Fruit fly (Drosophila melanogaster): ENCODE measurements around the gene maca.

DNA sequence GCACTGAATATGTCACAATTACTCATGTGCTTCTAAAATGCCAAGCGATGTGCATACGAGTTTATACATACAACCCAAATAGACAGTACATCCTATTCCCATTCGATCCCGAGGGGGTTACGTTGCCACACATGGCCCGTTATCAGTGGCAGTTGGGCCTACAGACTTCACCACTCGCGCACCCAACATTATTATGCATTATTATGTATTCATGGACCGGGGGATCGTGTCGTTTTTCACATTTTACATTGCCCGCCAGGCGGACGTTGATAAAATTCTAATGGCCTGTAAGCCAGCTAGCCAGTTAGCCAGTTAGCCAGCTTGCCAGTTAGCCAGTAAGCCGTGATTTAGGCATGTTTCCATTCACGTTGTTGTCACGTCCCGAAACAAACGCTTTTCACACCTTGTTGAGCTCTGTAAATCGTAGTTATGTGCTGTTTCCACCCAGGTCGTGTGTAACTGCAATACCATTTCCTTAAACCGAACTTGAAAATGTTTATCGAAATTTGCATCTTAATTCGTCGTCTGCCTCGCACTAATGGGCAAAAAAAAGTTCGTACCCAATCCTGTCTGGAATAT lies 21.0 kb upstream of the maca start:
- TF ChIP-seq pad (GFP tag; optimal IDR thresholded peaks at IDR 0.05) (no peak), CG33017 (tag; optimal IDR thresholded peaks at IDR 0.05) (no peak), Clk (GFP tag; optimal IDR thresholded peaks at IDR 0.05) (no peak), CG1620 (GFP tag; optimal IDR thresholded peaks at IDR 0.05) (no peak), tj (GFP tag; optimal IDR thresholded peaks at IDR 0.05) (no peak), Crg-1 (GFP tag; optimal IDR thresholded peaks at IDR 0.05) (no peak), toe (GFP tag; optimal IDR thresholded peaks at IDR 0.05) (no peak), cnc (optimal IDR thresholded peaks at IDR 0.05) (no peak), CG14711 (tag; optimal IDR thresholded peaks at IDR 0.05) (no peak), cic (GFP tag; optimal IDR thresholded peaks at IDR 0.05) (no peak), bab1 (GFP tag; optimal IDR thresholded peaks at IDR 0.05) (no peak), ovo (GFP tag; optimal IDR thresholded peaks at IDR 0.05) (no peak), kay (GFP tag; ENCODE audit: borderline replicate concordance) (no peak), Hr96 (GFP tag; optimal IDR thresholded peaks at IDR 0.05) (no peak)

All from whole organism, adult.